Worm (Caenorhabditis elegans): ENCODE measurements around the gene rpb-12.

- no peak for TF ChIP-seq ztf-29 (GFP tag; IDR thresholded peaks at IDR 0.05)
- no peak for TF ChIP-seq flt-1 (GFP tag; IDR thresholded peaks at IDR 0.05)
- no peak for TF ChIP-seq klf-2 (GFP tag; conservative IDR thresholded peaks at IDR 0.05)
- no peak for TF ChIP-seq ztf-23 (GFP tag; IDR thresholded peaks at IDR 0.05)
- TF ChIP-seq cog-1 (tag; optimal IDR thresholded peaks at IDR 0.05): no peak
- TF ChIP-seq ref-1 (GFP tag; conservative IDR thresholded peaks at IDR 0.05): no peak
- TF ChIP-seq tab-1 (GFP tag; IDR thresholded peaks at IDR 0.05): no peak
- no peak for TF ChIP-seq T22C8.4 (GFP tag; IDR thresholded peaks at IDR 0.05)
- TF ChIP-seq med-1 (GFP tag; optimal IDR thresholded peaks at IDR 0.05; ENCODE audit: insufficient read depth): no peak
Observed at ce11 chrIV:9154263-9154662, 7.6 kb upstream of the rpb-12 start, which contains the start of gene F23B2.10.

All from whole organism, midembryonic.